Fruit fly (Drosophila melanogaster): ENCODE measurements around the gene MED10.
A peak's percentile ranks its signal among the peaks of the same experiment; 100 is the strongest.

Gene MED10

dm6 chr3L:16203236-16203635 is 28.6 kb upstream of the MED10 start (continued):
- peak; percentile 63 for TF ChIP-seq Max (GFP tag; optimal IDR thresholded peaks at IDR 0.05)
- no peak for TF ChIP-seq CG15601 (tag; optimal IDR thresholded peaks at IDR 0.05)
- TF ChIP-seq Kr (GFP tag; optimal IDR thresholded peaks at IDR 0.05) = no peak
- TF ChIP-seq Fer2 (tag; optimal IDR thresholded peaks at IDR 0.05) = peak; percentile 53
- no peak for TF ChIP-seq CG6272 (GFP tag; IDR thresholded peaks at IDR 0.05)
- TF ChIP-seq CG5953 (GFP tag; IDR thresholded peaks at IDR 0.05) = peak; percentile 84
- TF ChIP-seq CG32532 (GFP tag; IDR thresholded peaks at IDR 0.05) = peak; percentile 92
- TF ChIP-seq Dp (GFP tag; optimal IDR thresholded peaks at IDR 0.05) = no peak
- no peak for TF ChIP-seq fru (optimal IDR thresholded peaks at IDR 0.05)
- peak; percentile 90 for TF ChIP-seq Aef1 (GFP tag; IDR thresholded peaks at IDR 0.05)
- no peak for TF ChIP-seq hbn (GFP tag; IDR thresholded peaks at IDR 0.05; ENCODE audit: partially characterized antibody)
- TF ChIP-seq knrl (GFP tag; IDR thresholded peaks at IDR 0.05; ENCODE audit: partially characterized antibody) = no peak
- peak; percentile 68 for TF ChIP-seq fd96Cb (tag; optimal IDR thresholded peaks at IDR 0.05)
- peak; percentile 35 for TF ChIP-seq CG3163 (GFP tag; optimal IDR thresholded peaks at IDR 0.05)
- peak; percentile 63 for TF ChIP-seq Rx (GFP tag; IDR thresholded peaks at IDR 0.05)
- TF ChIP-seq en (GFP tag; optimal IDR thresholded peaks at IDR 0.05) = peak; percentile 70
- no peak for TF ChIP-seq CG3838 (GFP tag; optimal IDR thresholded peaks at IDR 0.05)
- TF ChIP-seq ac (GFP tag; optimal IDR thresholded peaks at IDR 0.05) = no peak
- TF ChIP-seq CG1024 (GFP tag; IDR thresholded peaks at IDR 0.05) = peak; percentile 66
- TF ChIP-seq CG17829 (tag; optimal IDR thresholded peaks at IDR 0.05) = peak; percentile 55
- TF ChIP-seq lola (GFP tag; optimal IDR thresholded peaks at IDR 0.05) = no peak
- TF ChIP-seq Dbx (GFP tag; IDR thresholded peaks at IDR 0.05) = peak; percentile 89
- peak; percentile 73 for TF ChIP-seq shn (GFP tag; optimal IDR thresholded peaks at IDR 0.05)
- TF ChIP-seq BtbVII (GFP tag; optimal IDR thresholded peaks at IDR 0.05) = peak; percentile 73
- TF ChIP-seq rib (GFP tag; IDR thresholded peaks at IDR 0.05) = peak; percentile 87
- TF ChIP-seq CG11695 (GFP tag; IDR thresholded peaks at IDR 0.05) = peak; percentile 79
- peak; percentile 42 for TF ChIP-seq btn (GFP tag; optimal IDR thresholded peaks at IDR 0.05)
- TF ChIP-seq CG12391 (tag; optimal IDR thresholded peaks at IDR 0.05) = peak; percentile 59
- TF ChIP-seq MESR4 (GFP tag; optimal IDR thresholded peaks at IDR 0.05) = peak; percentile 2
- TF ChIP-seq lilli (GFP tag; optimal IDR thresholded peaks at IDR 0.05) = peak; percentile 86
- no peak for TF ChIP-seq TFAM (GFP tag; optimal IDR thresholded peaks at IDR 0.05)
- TF ChIP-seq CG15696 (tag; optimal IDR thresholded peaks at IDR 0.05) = peak; percentile 18
- peak; percentile 81 for TF ChIP-seq grau (tag; optimal IDR thresholded peaks at IDR 0.05)
- peak; percentile 59 for TF ChIP-seq E2f2 (GFP tag; IDR thresholded peaks at IDR 0.05)
- TF ChIP-seq Doc3 (GFP tag; IDR thresholded peaks at IDR 0.05; ENCODE audit: partially characterized antibody) = no peak
- TF ChIP-seq jigr1 (GFP tag; IDR thresholded peaks at IDR 0.05) = 0 out of 3 replicates have a peak, but pooled peaks have one; percentile 62
- TF ChIP-seq CTCF (GFP tag; optimal IDR thresholded peaks at IDR 0.05) = peak; percentile 15
- TF ChIP-seq tio (GFP tag; optimal IDR thresholded peaks at IDR 0.05) = peak; percentile 52
- TF ChIP-seq NfI (GFP tag; optimal IDR thresholded peaks at IDR 0.05) = peak; percentile 81
- TF ChIP-seq sens (GFP tag) = peak; percentile 94
- no peak for TF ChIP-seq Adf1 (GFP tag; IDR thresholded peaks at IDR 0.05)
- peak; percentile 83 for TF ChIP-seq CG43689 (GFP tag; IDR thresholded peaks at IDR 0.05)
- no peak; the same call in 2 of the 3 replicates for TF ChIP-seq sr (GFP tag; IDR thresholded peaks at IDR 0.05)
- TF ChIP-seq slou (GFP tag; optimal IDR thresholded peaks at IDR 0.05) = peak; percentile 30
- TF ChIP-seq CG9437 (GFP tag; optimal IDR thresholded peaks at IDR 0.05) = peak; percentile 30
- TF ChIP-seq Med (GFP tag) = peak; percentile 99
- TF ChIP-seq CG15479 (GFP tag; optimal IDR thresholded peaks at IDR 0.05) = no peak
- peak; percentile 62 for TF ChIP-seq CG1647 (GFP tag; optimal IDR thresholded peaks at IDR 0.05)
- TF ChIP-seq CG31388 (GFP tag; optimal IDR thresholded peaks at IDR 0.05) = peak; percentile 27
- TF ChIP-seq dysf (GFP tag; IDR thresholded peaks at IDR 0.05) = peak; percentile 92
- peak; percentile 71 for TF ChIP-seq Blimp-1 (GFP tag; optimal IDR thresholded peaks at IDR 0.05)
- TF ChIP-seq NC2α (GFP tag; optimal IDR thresholded peaks at IDR 0.05) = no peak

Data from whole organism, embryonic.